Worm (Caenorhabditis elegans): Measurements from ENCODE around the gene fbxa-196.

The fbxa-196 gene

ce11 chrV:6448356-6448755 lies at the start of gene fbxa-196:
Gene fbxa-196 (plus strand): TSS chrV:6448656.
- no peak for TF ChIP-seq flt-1 (GFP tag; IDR thresholded peaks at IDR 0.05)
- no peak for TF ChIP-seq T22C8.4 (GFP tag; IDR thresholded peaks at IDR 0.05)
- no peak for TF ChIP-seq ref-1 (GFP tag; conservative IDR thresholded peaks at IDR 0.05)
- TF ChIP-seq ztf-23 (GFP tag; IDR thresholded peaks at IDR 0.05): no peak
- TF ChIP-seq klf-2 (GFP tag; conservative IDR thresholded peaks at IDR 0.05): no peak
- TF ChIP-seq tab-1 (GFP tag; IDR thresholded peaks at IDR 0.05): no peak
- no peak for TF ChIP-seq med-1 (GFP tag; optimal IDR thresholded peaks at IDR 0.05; ENCODE audit: insufficient read depth)
- no peak for TF ChIP-seq cog-1 (tag; optimal IDR thresholded peaks at IDR 0.05)
- TF ChIP-seq ztf-29 (GFP tag; IDR thresholded peaks at IDR 0.05): no peak

- TF ChIP-seq flt-1 (GFP tag; IDR thresholded peaks at IDR 0.05): no peak
- no peak for TF ChIP-seq ztf-29 (GFP tag; IDR thresholded peaks at IDR 0.05)
- no peak for TF ChIP-seq ztf-23 (GFP tag; IDR thresholded peaks at IDR 0.05)
- no peak for TF ChIP-seq cog-1 (tag; optimal IDR thresholded peaks at IDR 0.05)
- no peak for TF ChIP-seq klf-2 (GFP tag; conservative IDR thresholded peaks at IDR 0.05)
- TF ChIP-seq tab-1 (GFP tag; IDR thresholded peaks at IDR 0.05): no peak
- no peak for TF ChIP-seq ref-1 (GFP tag; conservative IDR thresholded peaks at IDR 0.05)
- TF ChIP-seq T22C8.4 (GFP tag; IDR thresholded peaks at IDR 0.05): no peak
- no peak for TF ChIP-seq med-1 (GFP tag; optimal IDR thresholded peaks at IDR 0.05; ENCODE audit: insufficient read depth)
Measured at ce11 chrV:6398922-6399321, 49.5 kb upstream of the fbxa-196 start.

ce11 chrV:6399831-6400230 lies 48.6 kb upstream of the fbxa-196 start, which contains the start of gene gfi-1:
Gene gfi-1 (minus strand): TSS chrV:6399931.
- TF ChIP-seq cog-1 (tag; optimal IDR thresholded peaks at IDR 0.05): no peak
- no peak for TF ChIP-seq ztf-29 (GFP tag; IDR thresholded peaks at IDR 0.05)
- no peak for TF ChIP-seq ztf-23 (GFP tag; IDR thresholded peaks at IDR 0.05)
- no peak for TF ChIP-seq ref-1 (GFP tag; conservative IDR thresholded peaks at IDR 0.05)
- no peak for TF ChIP-seq med-1 (GFP tag; optimal IDR thresholded peaks at IDR 0.05; ENCODE audit: insufficient read depth)
- TF ChIP-seq tab-1 (GFP tag; IDR thresholded peaks at IDR 0.05): no peak
- TF ChIP-seq T22C8.4 (GFP tag; IDR thresholded peaks at IDR 0.05): no peak
- TF ChIP-seq flt-1 (GFP tag; IDR thresholded peaks at IDR 0.05): no peak
- no peak for TF ChIP-seq klf-2 (GFP tag; conservative IDR thresholded peaks at IDR 0.05)

- TF ChIP-seq flt-1 (GFP tag; IDR thresholded peaks at IDR 0.05): no peak
Measured at ce11 chrV:6400528-6400927, 47.9 kb upstream of the fbxa-196 start.

ce11 chrV:6400950-6401551 lies 47.4 kb upstream of the fbxa-196 start:
- no peak for TF ChIP-seq ref-1 (GFP tag; conservative IDR thresholded peaks at IDR 0.05)
- no peak for TF ChIP-seq cog-1 (tag; optimal IDR thresholded peaks at IDR 0.05)
- no peak for TF ChIP-seq tab-1 (GFP tag; IDR thresholded peaks at IDR 0.05)

ce11 chrV:6407587-6407986 lies 40.9 kb upstream of the fbxa-196 start:
- no peak for TF ChIP-seq ztf-23 (GFP tag; IDR thresholded peaks at IDR 0.05)
- no peak for TF ChIP-seq flt-1 (GFP tag; IDR thresholded peaks at IDR 0.05)
- no peak for TF ChIP-seq ref-1 (GFP tag; conservative IDR thresholded peaks at IDR 0.05)
- no peak for TF ChIP-seq T22C8.4 (GFP tag; IDR thresholded peaks at IDR 0.05)
- TF ChIP-seq cog-1 (tag; optimal IDR thresholded peaks at IDR 0.05): no peak
- no peak for TF ChIP-seq ztf-29 (GFP tag; IDR thresholded peaks at IDR 0.05)
- no peak for TF ChIP-seq med-1 (GFP tag; optimal IDR thresholded peaks at IDR 0.05; ENCODE audit: insufficient read depth)
- TF ChIP-seq tab-1 (GFP tag; IDR thresholded peaks at IDR 0.05): no peak
- TF ChIP-seq klf-2 (GFP tag; conservative IDR thresholded peaks at IDR 0.05): no peak

- TF ChIP-seq ztf-23 (GFP tag; IDR thresholded peaks at IDR 0.05) (no peak), klf-2 (GFP tag; conservative IDR thresholded peaks at IDR 0.05) (no peak), flt-1 (GFP tag; IDR thresholded peaks at IDR 0.05) (no peak), tab-1 (GFP tag; IDR thresholded peaks at IDR 0.05) (no peak), ref-1 (GFP tag; conservative IDR thresholded peaks at IDR 0.05) (no peak), med-1 (GFP tag; optimal IDR thresholded peaks at IDR 0.05; ENCODE audit: insufficient read depth) (no peak), cog-1 (tag; optimal IDR thresholded peaks at IDR 0.05) (no peak), ztf-29 (GFP tag; IDR thresholded peaks at IDR 0.05) (no peak), T22C8.4 (GFP tag; IDR thresholded peaks at IDR 0.05) (no peak)
Measured at ce11 chrV:6408733-6409227, 39.7 kb upstream of the fbxa-196 start, which contains the start of gene bcf-1. Gene bcf-1 (minus strand): TSS chrV:6408783.

- TF ChIP-seq ref-1 (GFP tag; conservative IDR thresholded peaks at IDR 0.05): no peak
- no peak for TF ChIP-seq flt-1 (GFP tag; IDR thresholded peaks at IDR 0.05)
- TF ChIP-seq cog-1 (tag; optimal IDR thresholded peaks at IDR 0.05): no peak
- no peak for TF ChIP-seq tab-1 (GFP tag; IDR thresholded peaks at IDR 0.05)
- TF ChIP-seq ztf-23 (GFP tag; IDR thresholded peaks at IDR 0.05): no peak
- TF ChIP-seq T22C8.4 (GFP tag; IDR thresholded peaks at IDR 0.05): no peak
- no peak for TF ChIP-seq med-1 (GFP tag; optimal IDR thresholded peaks at IDR 0.05; ENCODE audit: insufficient read depth)
- TF ChIP-seq klf-2 (GFP tag; conservative IDR thresholded peaks at IDR 0.05): no peak
- TF ChIP-seq ztf-29 (GFP tag; IDR thresholded peaks at IDR 0.05): no peak
Measured at ce11 chrV:6411161-6411560, 37.3 kb upstream of the fbxa-196 start.

- TF ChIP-seq tab-1 (GFP tag; IDR thresholded peaks at IDR 0.05) (no peak), ztf-29 (GFP tag; IDR thresholded peaks at IDR 0.05) (no peak), med-1 (GFP tag; optimal IDR thresholded peaks at IDR 0.05; ENCODE audit: insufficient read depth) (no peak), ref-1 (GFP tag; conservative IDR thresholded peaks at IDR 0.05) (no peak), flt-1 (GFP tag; IDR thresholded peaks at IDR 0.05) (no peak), klf-2 (GFP tag; conservative IDR thresholded peaks at IDR 0.05) (no peak), ztf-23 (GFP tag; IDR thresholded peaks at IDR 0.05) (no peak), cog-1 (tag; optimal IDR thresholded peaks at IDR 0.05) (no peak), T22C8.4 (GFP tag; IDR thresholded peaks at IDR 0.05) (no peak)
Measured at ce11 chrV:6413057-6413456, 35.4 kb upstream of the fbxa-196 start.

ce11 chrV:6414469-6414868 lies 34.0 kb upstream of the fbxa-196 start:
- TF ChIP-seq ztf-23 (GFP tag; IDR thresholded peaks at IDR 0.05) (no peak), ztf-29 (GFP tag; IDR thresholded peaks at IDR 0.05) (no peak), ref-1 (GFP tag; conservative IDR thresholded peaks at IDR 0.05) (no peak), klf-2 (GFP tag; conservative IDR thresholded peaks at IDR 0.05) (no peak), med-1 (GFP tag; optimal IDR thresholded peaks at IDR 0.05; ENCODE audit: insufficient read depth) (no peak), cog-1 (tag; optimal IDR thresholded peaks at IDR 0.05) (no peak), flt-1 (GFP tag; IDR thresholded peaks at IDR 0.05) (no peak), T22C8.4 (GFP tag; IDR thresholded peaks at IDR 0.05) (no peak), tab-1 (GFP tag; IDR thresholded peaks at IDR 0.05) (no peak)
